Fruit fly (Drosophila melanogaster) whole organism, embryonic: Measurements from ENCODE around the gene CG43116.

ENCODE experiments used
- Abd-B ChIP-seq: fragments of 200-800 bp; sonication (Bioruptor generic); optimal IDR thresholded peaks from 2 replicates; lab custom pipeline; 2018; ENCODE audit warnings: missing biosample characterization, mild to moderate bottlenecking, missing genetic modification characterization, moderate library complexity
- CG10462 ChIP-seq: fragments of 200-800 bp; sonication (Bioruptor generic); optimal IDR thresholded peaks from 2 replicates; lab custom pipeline; 2016; ENCODE audit warnings: missing biosample characterization, missing genetic modification characterization
- CG11456 ChIP-seq: fragments of 200-800 bp; sonication (Bioruptor generic); IDR thresholded peaks from 3 replicates; pipeline ENCODE4 v1.3.6; 2022; ENCODE audit warnings: missing biosample characterization, missing genetic modification characterization
- CG15601 ChIP-seq: fragments of 200-800 bp; sonication (Bioruptor generic); optimal IDR thresholded peaks from 3 replicates; lab custom pipeline; 2019; ENCODE audit warnings: missing biosample characterization, mild to moderate bottlenecking, missing genetic modification characterization, moderate library complexity
- CG16813 ChIP-seq: fragments of 200-800 bp; sonication (Bioruptor generic); IDR thresholded peaks from 3 replicates; pipeline ENCODE4 v1.3.6; 2022; ENCODE audit warnings: missing biosample characterization, missing genetic modification characterization; ENCODE audit not compliant: partially characterized antibody
- CG17359 ChIP-seq: fragments of 200-800 bp; sonication (Bioruptor generic); optimal IDR thresholded peaks from 3 replicates; lab custom pipeline; 2018; ENCODE audit warnings: missing biosample characterization, mild to moderate bottlenecking, missing genetic modification characterization, moderate library complexity
- CG17385 ChIP-seq: fragments of 200-800 bp; sonication (Bioruptor generic); optimal IDR thresholded peaks from 3 replicates; lab custom pipeline; 2018; ENCODE audit warnings: missing biosample characterization, mild to moderate bottlenecking, missing genetic modification characterization
- CG17829 ChIP-seq: fragments of 200-800 bp; optimal IDR thresholded peaks from 2 replicates; lab custom pipeline; 2019; ENCODE audit warnings: missing biosample characterization, mild to moderate bottlenecking, missing genetic modification characterization, moderate library complexity
- CG2678 ChIP-seq: fragments of 200-800 bp; sonication (Bioruptor generic); optimal IDR thresholded peaks from 3 replicates; lab custom pipeline; 2019; ENCODE audit warnings: missing biosample characterization, mild to moderate bottlenecking, missing genetic modification characterization, moderate library complexity
- CG4360 ChIP-seq: fragments of 200-800 bp; sonication (Bioruptor generic); IDR thresholded peaks from 2 replicates; pipeline ENCODE4 v1.3.6; 2022; ENCODE audit warnings: missing biosample characterization, missing genetic modification characterization
- CG6175 ChIP-seq: fragments of 200-800 bp; sonication (Bioruptor generic); IDR thresholded peaks from 3 replicates; pipeline ENCODE4 v1.3.6; 2022; ENCODE audit warnings: missing biosample characterization, missing genetic modification characterization
- CG8924 ChIP-seq: fragments of 200-800 bp; optimal IDR thresholded peaks from 3 replicates; lab custom pipeline; 2019; ENCODE audit warnings: missing biosample characterization, mild to moderate bottlenecking, missing genetic modification characterization, moderate library complexity
- CG9727 ChIP-seq: fragments of 200-800 bp; sonication (Bioruptor generic); optimal IDR thresholded peaks from 3 replicates; lab custom pipeline; 2017; ENCODE audit warnings: missing biosample characterization, mild to moderate bottlenecking, missing genetic modification characterization
- CHES-1-like ChIP-seq: fragments of 200-800 bp; sonication (Bioruptor generic); optimal IDR thresholded peaks from 2 replicates; lab custom pipeline; 2016; ENCODE audit warnings: missing biosample characterization, missing genetic modification characterization
- CoRest ChIP-seq: fragments of 200-800 bp; sonication (Bioruptor generic); optimal IDR thresholded peaks from 3 replicates; lab custom pipeline; 2018; ENCODE audit warnings: missing biosample characterization, mild to moderate bottlenecking, missing genetic modification characterization, moderate library complexity
- Dek ChIP-seq: fragments of 200-800 bp; sonication (Bioruptor generic); optimal IDR thresholded peaks from 3 replicates; lab custom pipeline; 2019; ENCODE audit warnings: missing biosample characterization, mild to moderate bottlenecking, missing genetic modification characterization, moderate library complexity
- Dref ChIP-seq: fragments of 200-800 bp; sonication (Bioruptor generic); IDR thresholded peaks from 2 replicates; pipeline ENCODE4 v1.3.6; 2022; ENCODE audit warnings: missing biosample characterization, missing genetic modification characterization
- Drgx ChIP-seq: fragments of 200-800 bp; sonication (Bioruptor generic); IDR thresholded peaks from 2 replicates; pipeline ENCODE4 v1.3.6; 2022; ENCODE audit warnings: missing biosample characterization, missing genetic modification characterization
- E2f2 ChIP-seq: fragments of 200-800 bp; sonication (Bioruptor generic); IDR thresholded peaks from 2 replicates; pipeline ENCODE4 v1.3.6; 2022; ENCODE audit warnings: missing biosample characterization, missing genetic modification characterization
- ERR ChIP-seq: fragments of 200-800 bp; sonication (Bioruptor generic); optimal IDR thresholded peaks from 2 replicates; lab custom pipeline; 2016; ENCODE audit warnings: missing biosample characterization, missing genetic modification characterization
- Hey ChIP-seq: fragments of 200-800 bp; sonication (Bioruptor generic); optimal IDR thresholded peaks from 3 replicates; lab custom pipeline; 2018; ENCODE audit warnings: missing biosample characterization, mild to moderate bottlenecking, missing genetic modification characterization
- NK7.1 ChIP-seq: fragments of 200-800 bp; sonication (Bioruptor generic); optimal IDR thresholded peaks from 3 replicates; lab custom pipeline; 2016; ENCODE audit warnings: missing biosample characterization, missing genetic modification characterization
- Nf-YB ChIP-seq: fragments of 200-800 bp; sonication (Bioruptor generic); optimal IDR thresholded peaks from 3 replicates; lab custom pipeline; 2019; ENCODE audit warnings: missing biosample characterization, mild to moderate bottlenecking, missing genetic modification characterization, moderate library complexity
- Nf-YC ChIP-seq: fragments of 200-800 bp; optimal IDR thresholded peaks from 3 replicates; lab custom pipeline; 2019; ENCODE audit warnings: missing biosample characterization, mild to moderate bottlenecking, missing genetic modification characterization, moderate library complexity
- PHDP ChIP-seq: fragments of 200-800 bp; sonication (Bioruptor generic); optimal IDR thresholded peaks from 3 replicates; lab custom pipeline; 2018; ENCODE audit warnings: missing biosample characterization, mild to moderate bottlenecking, missing genetic modification characterization, moderate library complexity
- amos ChIP-seq: fragments of 200-800 bp; sonication (Bioruptor generic); IDR thresholded peaks from 2 replicates; pipeline ENCODE4 v1.3.6; 2022; ENCODE audit warnings: missing biosample characterization, missing genetic modification characterization; ENCODE audit not compliant: partially characterized antibody
- chn ChIP-seq: fragments of 200-800 bp; sonication (Bioruptor generic); optimal IDR thresholded peaks from 2 replicates; lab custom pipeline; 2016; ENCODE audit warnings: missing biosample characterization, missing genetic modification characterization
- crol ChIP-seq: fragments of 200-800 bp; sonication (Bioruptor generic); IDR thresholded peaks from 2 replicates; pipeline ENCODE4 v1.3.6; 2022; ENCODE audit warnings: missing biosample characterization, missing genetic modification characterization
- crp ChIP-seq, 2 experiments: fragments of 200-800 bp; sonication (Bioruptor generic); optimal IDR thresholded peaks; 2 replicates in 1 of 2; 3 replicates in 1 of 2; lab custom pipeline; 2017; ENCODE audit warnings: missing biosample characterization in 2 of 2, missing genetic modification characterization in 2 of 2, mild to moderate bottlenecking in 1 of 2, moderate library complexity in 1 of 2
- eyg ChIP-seq: fragments of 200-800 bp; sonication (Bioruptor generic); optimal IDR thresholded peaks from 3 replicates; lab custom pipeline; 2016; ENCODE audit warnings: missing biosample characterization, missing genetic modification characterization
- her ChIP-seq: fragments of 200-800 bp; sonication (Bioruptor generic); optimal IDR thresholded peaks from 2 replicates; lab custom pipeline; 2016; ENCODE audit warnings: missing biosample characterization, missing genetic modification characterization
- kah ChIP-seq: fragments of 200-800 bp; sonication (Bioruptor generic); optimal IDR thresholded peaks from 2 replicates; lab custom pipeline; 2018; ENCODE audit warnings: missing biosample characterization, mild to moderate bottlenecking, missing genetic modification characterization
- kni ChIP-seq: fragments of 200-800 bp; sonication (Bioruptor generic); optimal IDR thresholded peaks from 3 replicates; lab custom pipeline; 2017; ENCODE audit warnings: mild to moderate bottlenecking, missing biosample characterization, missing genetic modification reagents, missing genetic modification characterization
- lola ChIP-seq, 3 experiments: fragments of >200 bp in 2 of 3; fragments of 200-800 bp in 1 of 3; sonication (Bioruptor generic) in 1 of 3; optimal IDR thresholded peaks; 2 replicates each; lab custom pipeline; 2017 to 2019; ENCODE audit warnings: missing biosample characterization in 3 of 3, missing genetic modification characterization in 3 of 3, mild to moderate bottlenecking in 1 of 3, moderate library complexity in 1 of 3
- nerfin-2 ChIP-seq: fragments of 200-800 bp; sonication (Bioruptor generic); IDR thresholded peaks from 2 replicates; pipeline ENCODE4 v1.3.6; 2022; ENCODE audit warnings: missing biosample characterization, missing genetic modification characterization; ENCODE audit not compliant: partially characterized antibody
- nmo ChIP-seq: fragments of 200-800 bp; sonication (Bioruptor generic); optimal IDR thresholded peaks from 2 replicates; lab custom pipeline; 2018; ENCODE audit warnings: missing biosample characterization, mild to moderate bottlenecking, missing genetic modification characterization, moderate library complexity
- otp ChIP-seq: fragments of 200-800 bp; sonication (Bioruptor generic); IDR thresholded peaks from 3 replicates; pipeline ENCODE4, ENCODE4 v1.3.6; 2022; ENCODE audit warnings: missing biosample characterization, missing genetic modification characterization
- p53 ChIP-seq: fragments of 200-800 bp; sonication (Bioruptor generic); optimal IDR thresholded peaks from 2 replicates; lab custom pipeline; 2016; ENCODE audit warnings: missing biosample characterization, missing genetic modification characterization
- peb ChIP-seq: fragments of 200-800 bp; sonication (Bioruptor generic); IDR thresholded peaks from 2 replicates; pipeline ENCODE4 v1.3.6; 2022; ENCODE audit warnings: missing biosample characterization, missing genetic modification characterization
- pho ChIP-seq: fragments of 200-800 bp; sonication (Bioruptor generic); optimal IDR thresholded peaks from 2 replicates; lab custom pipeline; 2016; ENCODE audit warnings: missing biosample characterization, missing genetic modification characterization
- pros ChIP-seq: fragments of 200-800 bp; sonication (Bioruptor generic); optimal IDR thresholded peaks from 3 replicates; lab custom pipeline; 2019; ENCODE audit warnings: missing biosample characterization, mild to moderate bottlenecking, missing genetic modification characterization, moderate library complexity
- sens ChIP-seq: fragments of 200-800 bp; sonication (Bioruptor generic); peaks from one replicate; lab custom pipeline; 2016; ENCODE audit warnings: missing biosample characterization, missing genetic modification characterization
- sna ChIP-seq: fragments of 200-800 bp; sonication (Bioruptor generic); IDR thresholded peaks from 2 replicates; pipeline ENCODE4 v1.3.6; 2022; ENCODE audit warnings: missing biosample characterization, missing genetic modification characterization; ENCODE audit not compliant: partially characterized antibody
- sug ChIP-seq: fragments of 200-800 bp; optimal IDR thresholded peaks from 2 replicates; lab custom pipeline; 2019; ENCODE audit warnings: missing biosample characterization, mild to moderate bottlenecking, missing genetic modification characterization, moderate library complexity
- tap ChIP-seq: fragments of 200-800 bp; optimal IDR thresholded peaks from 3 replicates; lab custom pipeline; 2019; ENCODE audit warnings: missing biosample characterization, mild to moderate bottlenecking, missing genetic modification characterization, moderate library complexity
- unpg ChIP-seq: fragments of 200-800 bp; sonication (Bioruptor generic); optimal IDR thresholded peaks from 3 replicates; lab custom pipeline; 2018; ENCODE audit warnings: missing biosample characterization, mild to moderate bottlenecking, missing genetic modification characterization, moderate library complexity
- vnd ChIP-seq: fragments of 200-800 bp; sonication (Bioruptor generic); IDR thresholded peaks from 3 replicates; pipeline ENCODE4 v1.3.6; 2022; ENCODE audit warnings: missing biosample characterization, missing genetic modification characterization; ENCODE audit not compliant: partially characterized antibody
- wor ChIP-seq: fragments of 200-800 bp; sonication (Bioruptor generic); IDR thresholded peaks from 2 replicates; pipeline ENCODE4 v1.3.6; 2022; ENCODE audit warnings: missing biosample characterization, missing genetic modification characterization

Gene CG43116

dm6 chr3R:26012801-26013663 lies 16.2 kb upstream of the CG43116 start (continued):
- TF ChIP-seq CG16813 (GFP tag; lab: Robert Waterston, UW) (no peak), CG4360 (peak; percentile 21; the same call in 1 of the 2 replicates), Abd-B (GFP tag; lab: Kevin White, UChicago) (peak; percentile 29), otp (GFP tag; lab: Robert Waterston, UW) (0 out of 3 replicates have a peak, but pooled peaks have one; percentile 16), crp (GFP tag; optimal IDR thresholded peaks at IDR 0.05; lab: Kevin White, UChicago) (no peak), nerfin-2 (GFP tag; lab: Robert Waterston, UW) (no peak), CoRest (tag; lab: Kevin White, UChicago) (peak; percentile 52), Nf-YB (GFP tag; lab: Kevin White, UChicago) (peak; percentile 57), CG8924 (tag; lab: Kevin White, UChicago) (peak; percentile 57), sna (GFP tag; lab: Robert Waterston, UW) (no peak), kah (GFP tag; lab: Kevin White, UChicago) (peak; percentile 75), CG2678 (tag; lab: Kevin White, UChicago) (peak; percentile 63), CG9727 (GFP tag; lab: Kevin White, UChicago) (peak; percentile 47), kni (GFP tag; lab: Kevin White, UChicago) (peak; percentile 98), CG17385 (GFP tag; lab: Kevin White, UChicago) (peak; percentile 12), sens (peak; percentile 73), CG15601 (tag; lab: Kevin White, UChicago) (peak; percentile 86), NK7.1 (GFP tag; lab: Kevin White, UChicago) (no peak), CG10462 (GFP tag; lab: Kevin White, UChicago) (no peak), Nf-YC (tag; lab: Kevin White, UChicago) (peak; percentile 26), PHDP (tag; lab: Kevin White, UChicago) (peak; percentile 52), Dref (0 out of 2 replicates have a peak, but pooled peaks have one; percentile 1), her (GFP tag; lab: Kevin White, UChicago) (no peak), wor (GFP tag; lab: Robert Waterston, UW) (no peak), pho (GFP tag; lab: Kevin White, UChicago) (no peak), tap (tag; lab: Kevin White, UChicago) (peak; percentile 29), CG11456 (GFP tag; lab: Robert Waterston, UW) (no peak), E2f2 (0 out of 2 replicates have a peak, but pooled peaks have one; percentile 11), CG17829 (tag; lab: Kevin White, UChicago) (peak; percentile 82), CG17359 (tag; lab: Kevin White, UChicago) (peak; percentile 25), unpg (GFP tag; lab: Kevin White, UChicago) (peak; percentile 61), Dek (tag; lab: Kevin White, UChicago) (no peak), crol (peak; percentile 40; the same call in 1 of the 2 replicates), lola (GFP tag; optimal IDR thresholded peaks at IDR 0.05; lab: Kevin White, UChicago) (peak in 1 of 3 experiments; percentile 86), vnd (GFP tag; lab: Robert Waterston, UW) (no peak), peb (peak; percentile 59; the same call in 1 of the 2 replicates)

- TF ChIP-seq chn (GFP tag; lab: Kevin White, UChicago): no peak
- 0 out of 2 replicates have a peak, but pooled peaks have one; percentile 29 for TF ChIP-seq Drgx (GFP tag; lab: Robert Waterston, UW)
- no peak for TF ChIP-seq nmo (GFP tag; lab: Kevin White, UChicago)
- no peak for TF ChIP-seq sug (tag; lab: Kevin White, UChicago)
- TF ChIP-seq Hey: no peak
- no peak for TF ChIP-seq ERR (GFP tag; lab: Kevin White, UChicago)
- TF ChIP-seq CG6175: no peak
- peak; percentile 13 for TF ChIP-seq pros (GFP tag; lab: Kevin White, UChicago)
- no peak for TF ChIP-seq eyg
- no peak for TF ChIP-seq p53
- no peak for TF ChIP-seq amos
- TF ChIP-seq CHES-1-like (GFP tag; lab: Kevin White, UChicago): no peak
Measured at dm6 chr3R:26012288-26012687, 15.5 kb upstream of the CG43116 start.
